Fruit fly (Drosophila melanogaster) whole organism, embryonic: ENCODE data around the gene Suv3.

ENCODE experiments used
- CG10543 ChIP-seq: fragments of 200-800 bp; sonication (Bioruptor generic); optimal IDR thresholded peaks from 3 replicates; lab custom pipeline; 2017; ENCODE audit warnings: missing biosample characterization, mild to moderate bottlenecking, missing genetic modification characterization, moderate library complexity
- CG11398 ChIP-seq: fragments of 200-800 bp; sonication (Bioruptor generic); optimal IDR thresholded peaks from 2 replicates; lab custom pipeline; 2016; ENCODE audit warnings: missing biosample characterization, missing genetic modification characterization
- CG1529 ChIP-seq: fragments of 200-800 bp; sonication (Bioruptor generic); optimal IDR thresholded peaks from 3 replicates; lab custom pipeline; 2018; ENCODE audit warnings: missing biosample characterization, missing genetic modification characterization
- CG16863 ChIP-seq: fragments of 200-800 bp; sonication (Bioruptor generic); optimal IDR thresholded peaks from 3 replicates; lab custom pipeline; 2016; ENCODE audit warnings: missing biosample characterization, missing genetic modification characterization
- CG17568 ChIP-seq: fragments of 200-800 bp; sonication (Bioruptor generic); optimal IDR thresholded peaks from 2 replicates; lab custom pipeline; 2018; ENCODE audit warnings: missing biosample characterization, mild to moderate bottlenecking, missing genetic modification characterization, moderate library complexity
- CG17829 ChIP-seq: fragments of 200-800 bp; optimal IDR thresholded peaks from 2 replicates; lab custom pipeline; 2019; ENCODE audit warnings: missing biosample characterization, mild to moderate bottlenecking, missing genetic modification characterization, moderate library complexity
- CG18619 ChIP-seq: fragments of 200-800 bp; sonication (Bioruptor generic); optimal IDR thresholded peaks from 3 replicates; lab custom pipeline; 2017; ENCODE audit warnings: missing biosample characterization, mild to moderate bottlenecking, missing genetic modification characterization
- CG18764 ChIP-seq: fragments of 200-800 bp; sonication (Bioruptor generic); optimal IDR thresholded peaks from 3 replicates; lab custom pipeline; 2016; ENCODE audit warnings: missing biosample characterization, missing genetic modification characterization
- CG2129 ChIP-seq: fragments of 200-800 bp; sonication (Bioruptor generic); IDR thresholded peaks from 2 replicates; pipeline ENCODE4 v1.3.6; 2022; ENCODE audit warnings: missing biosample characterization, missing genetic modification characterization; ENCODE audit not compliant: partially characterized antibody
- CG31441 ChIP-seq: fragments of 200-800 bp; sonication (Bioruptor generic); IDR thresholded peaks from 2 replicates; pipeline ENCODE4 v1.3.6; 2022; ENCODE audit warnings: missing biosample characterization, missing genetic modification characterization
- CG3163 ChIP-seq: fragments of 200-800 bp; sonication (Bioruptor generic); optimal IDR thresholded peaks from 3 replicates; lab custom pipeline; 2016; ENCODE audit warnings: missing biosample characterization, missing genetic modification characterization
- CG32767 ChIP-seq: fragments of 200-800 bp; sonication (Bioruptor generic); IDR thresholded peaks from 2 replicates; pipeline ENCODE4 v1.3.6; 2022; ENCODE audit warnings: missing biosample characterization, missing genetic modification characterization
- CG3995 ChIP-seq: fragments of 200-800 bp; sonication (Bioruptor generic); optimal IDR thresholded peaks from 3 replicates; lab custom pipeline; 2016; ENCODE audit warnings: missing biosample characterization, missing genetic modification characterization
- CG4282 ChIP-seq: fragments of 200-800 bp; sonication (Bioruptor generic); optimal IDR thresholded peaks from 2 replicates; lab custom pipeline; 2016; ENCODE audit warnings: missing biosample characterization, missing genetic modification characterization
- CG5180 ChIP-seq: fragments of 200-800 bp; sonication (Bioruptor generic); optimal IDR thresholded peaks from 3 replicates; lab custom pipeline; 2017; ENCODE audit warnings: missing biosample characterization, missing genetic modification characterization, mild to moderate bottlenecking, moderate library complexity, missing genetic modification reagents
- CG5953 ChIP-seq: fragments of 200-800 bp; sonication (Bioruptor generic); IDR thresholded peaks from 2 replicates; pipeline ENCODE4 v1.3.6; 2022; ENCODE audit warnings: missing biosample characterization, missing genetic modification characterization
- CG6791 ChIP-seq: fragments of 200-800 bp; sonication (Bioruptor generic); IDR thresholded peaks from 3 replicates; pipeline ENCODE4 v1.3.6; 2022; ENCODE audit warnings: missing biosample characterization, missing genetic modification characterization; ENCODE audit not compliant: partially characterized antibody
- CG7357 ChIP-seq: fragments of 200-800 bp; sonication (Bioruptor generic); IDR thresholded peaks from 3 replicates; pipeline ENCODE4 v1.3.6; 2022; ENCODE audit warnings: missing biosample characterization, missing genetic modification characterization
- CG9932 ChIP-seq: fragments of 200-800 bp; sonication (Bioruptor generic); IDR thresholded peaks from 2 replicates; pipeline ENCODE4 v1.3.6; 2022; ENCODE audit warnings: missing biosample characterization, missing genetic modification characterization
- GATAe ChIP-seq: fragments of 200-800 bp; sonication (Bioruptor generic); conservative IDR thresholded peaks from 2 replicates; pipeline ENCODE4 v1.3.6; 2022; ENCODE audit warnings: missing biosample characterization, missing genetic modification characterization
- Gsc ChIP-seq: fragments of 200-800 bp; sonication (Bioruptor generic); IDR thresholded peaks from 2 replicates; pipeline ENCODE4 v1.3.6; 2022; ENCODE audit warnings: missing biosample characterization, missing genetic modification characterization
- H2.0 ChIP-seq: fragments of 200-800 bp; sonication (Bioruptor generic); IDR thresholded peaks from 2 replicates; pipeline ENCODE4 v1.3.6; 2022; ENCODE audit warnings: missing biosample characterization, missing genetic modification characterization
- HLH4C ChIP-seq: fragments of 200-800 bp; sonication (Bioruptor generic); IDR thresholded peaks from 3 replicates; pipeline ENCODE4 v1.3.6; 2022; ENCODE audit warnings: missing biosample characterization, missing genetic modification characterization; ENCODE audit not compliant: partially characterized antibody
- HmgD ChIP-seq: fragments of 200-800 bp; sonication (Bioruptor generic); optimal IDR thresholded peaks from 3 replicates; lab custom pipeline; 2016; ENCODE audit warnings: missing biosample characterization, missing genetic modification characterization
- MESR4 ChIP-seq: fragments of 200-800 bp; sonication (Bioruptor generic); optimal IDR thresholded peaks from 2 replicates; lab custom pipeline; 2018; ENCODE audit warnings: missing biosample characterization, mild to moderate bottlenecking, missing genetic modification characterization, moderate library complexity
- Mad ChIP-seq: fragments of 200-800 bp; sonication (Bioruptor generic); optimal IDR thresholded peaks from 2 replicates; lab custom pipeline; 2016; ENCODE audit warnings: missing biosample characterization, missing genetic modification characterization
- Side ChIP-seq: fragments of 200-800 bp; sonication (Bioruptor generic); optimal IDR thresholded peaks from 2 replicates; lab custom pipeline; 2016; ENCODE audit warnings: missing biosample characterization, missing genetic modification characterization
- Sin3A ChIP-seq: fragments of >200 bp; optimal IDR thresholded peaks from 2 replicates; lab custom pipeline; 2018
- Ssrp ChIP-seq: fragments of 200-800 bp; sonication (Bioruptor generic); optimal IDR thresholded peaks from 2 replicates; lab custom pipeline; 2018; ENCODE audit warnings: missing biosample characterization, mild to moderate bottlenecking, missing genetic modification characterization, moderate library complexity
- Stat92E ChIP-seq, 3 experiments: fragments of >200 bp in 2 of 3; fragments of 200-800 bp in 1 of 3; sonication (Bioruptor generic) in 1 of 3; optimal IDR thresholded peaks; 2 replicates each; lab custom pipeline; 2017 to 2019; ENCODE audit warnings: missing biosample characterization in 3 of 3, missing genetic modification characterization in 3 of 3, mild to moderate bottlenecking in 1 of 3, moderate library complexity in 1 of 3
- Trl ChIP-seq, 3 experiments: fragments of >200 bp in 2 of 3; fragments of 200-800 bp in 1 of 3; sonication (Bioruptor generic) in 1 of 3; optimal IDR thresholded peaks; 2 replicates in 1 of 3; 3 replicates in 2 of 3; lab custom pipeline; 2016 to 2017; ENCODE audit warnings: missing biosample characterization in 1 of 3, missing genetic modification characterization in 1 of 3
- Xbp1 ChIP-seq: fragments of 200-800 bp; sonication (Bioruptor generic); optimal IDR thresholded peaks from 3 replicates; lab custom pipeline; 2016; ENCODE audit warnings: missing biosample characterization, mild to moderate bottlenecking, missing genetic modification characterization
- ap ChIP-seq: fragments of 200-800 bp; sonication (Bioruptor generic); IDR thresholded peaks from 2 replicates; pipeline ENCODE4 v1.3.6; 2022; ENCODE audit warnings: missing biosample characterization, missing genetic modification characterization
- cad ChIP-seq: fragments of >200 bp; optimal IDR thresholded peaks from 2 replicates; lab custom pipeline; 2017; ENCODE audit warnings: missing biosample characterization, missing genetic modification characterization
- chn ChIP-seq: fragments of 200-800 bp; sonication (Bioruptor generic); optimal IDR thresholded peaks from 2 replicates; lab custom pipeline; 2016; ENCODE audit warnings: missing biosample characterization, missing genetic modification characterization
- ci ChIP-seq: fragments of 200-800 bp; sonication (Bioruptor generic); IDR thresholded peaks from 3 replicates; pipeline ENCODE4 v1.3.6; 2022; ENCODE audit warnings: missing biosample characterization, missing genetic modification characterization
- dmrt11E ChIP-seq: fragments of 200-800 bp; sonication (Bioruptor generic); optimal IDR thresholded peaks from 3 replicates; lab custom pipeline; 2018; ENCODE audit warnings: missing biosample characterization, mild to moderate bottlenecking, missing genetic modification characterization, moderate library complexity
- dmrt99B ChIP-seq: fragments of 200-800 bp; sonication (Bioruptor generic); optimal IDR thresholded peaks from 2 replicates; lab custom pipeline; 2018; ENCODE audit warnings: missing biosample characterization, mild to moderate bottlenecking, missing genetic modification characterization, moderate library complexity
- dysf ChIP-seq: fragments of 200-800 bp; sonication (Bioruptor generic); IDR thresholded peaks from 3 replicates; pipeline ENCODE4 v1.3.6; 2022; ENCODE audit warnings: missing biosample characterization, missing genetic modification characterization
- gcm ChIP-seq: fragments of 200-800 bp; sonication (Bioruptor generic); optimal IDR thresholded peaks from 2 replicates; lab custom pipeline; 2019; ENCODE audit warnings: missing biosample characterization, mild to moderate bottlenecking, missing genetic modification characterization, moderate library complexity
- hbn ChIP-seq: fragments of 200-800 bp; sonication (Bioruptor generic); IDR thresholded peaks from 2 replicates; pipeline ENCODE4 v1.3.6; 2022; ENCODE audit warnings: missing biosample characterization, missing genetic modification characterization; ENCODE audit not compliant: partially characterized antibody
- ind ChIP-seq: fragments of 200-800 bp; sonication (Bioruptor generic); optimal IDR thresholded peaks from 3 replicates; lab custom pipeline; 2016; ENCODE audit warnings: missing biosample characterization, missing genetic modification characterization
- lbe ChIP-seq: fragments of 200-800 bp; sonication (Bioruptor generic); optimal IDR thresholded peaks from 2 replicates; lab custom pipeline; 2016; ENCODE audit warnings: missing biosample characterization, mild to moderate bottlenecking, missing genetic modification characterization
- oc ChIP-seq: fragments of 200-800 bp; sonication (Bioruptor generic); optimal IDR thresholded peaks from 2 replicates; lab custom pipeline; 2018; ENCODE audit warnings: missing biosample characterization, mild to moderate bottlenecking, missing genetic modification characterization, moderate library complexity
- onecut ChIP-seq: fragments of 200-800 bp; sonication (Bioruptor generic); IDR thresholded peaks from 2 replicates; pipeline ENCODE4 v1.3.6; 2022; ENCODE audit warnings: missing biosample characterization, missing genetic modification characterization
- pnt ChIP-seq: fragments of 200-800 bp; sonication (Bioruptor generic); optimal IDR thresholded peaks from 3 replicates; lab custom pipeline; 2016; ENCODE audit warnings: missing biosample characterization, missing genetic modification characterization
- row ChIP-seq: fragments of 200-800 bp; sonication (Bioruptor generic); IDR thresholded peaks from 3 replicates; pipeline ENCODE4 v1.3.6; 2022; ENCODE audit warnings: missing biosample characterization, missing genetic modification characterization
- schlank ChIP-seq: fragments of 200-800 bp; sonication (Bioruptor generic); optimal IDR thresholded peaks from 2 replicates; lab custom pipeline; 2018; ENCODE audit warnings: missing biosample characterization, mild to moderate bottlenecking, missing genetic modification characterization
- slbo ChIP-seq: fragments of 200-800 bp; sonication (Bioruptor generic); IDR thresholded peaks from 2 replicates; pipeline ENCODE4 v1.3.6; 2022; ENCODE audit warnings: missing biosample characterization, missing genetic modification characterization
- sna ChIP-seq: fragments of 200-800 bp; sonication (Bioruptor generic); IDR thresholded peaks from 2 replicates; pipeline ENCODE4 v1.3.6; 2022; ENCODE audit warnings: missing biosample characterization, missing genetic modification characterization; ENCODE audit not compliant: partially characterized antibody

Gene Suv3

dm6 chr3R:4319507-4320138 is 8.3 kb downstream of the Suv3 start, which contains the start of gene CG9795 (continued):
- TF ChIP-seq Stat92E (GFP tag; optimal IDR thresholded peaks at IDR 0.05; lab: Kevin White, UChicago) (peak in 1 of 3 experiments; percentile 61), CG1529 (GFP tag; lab: Kevin White, UChicago) (no peak), ci (GFP tag; lab: Robert Waterston, UW) (no peak; the same call in 2 of the 3 replicates), GATAe (GFP tag; lab: Robert Waterston, UW) (no peak), CG3995 (peak; percentile 85), pnt (GFP tag; lab: Kevin White, UChicago) (no peak), Ssrp (tag; lab: Kevin White, UChicago) (no peak), Mad (GFP tag; lab: Kevin White, UChicago) (peak; percentile 24), hbn (GFP tag; lab: Robert Waterston, UW) (peak; percentile 79), Xbp1 (GFP tag; lab: Kevin White, UChicago) (peak; percentile 16), CG17568 (GFP tag; lab: Kevin White, UChicago) (no peak), Side (GFP tag; lab: Kevin White, UChicago) (peak; percentile 33), HmgD (GFP tag; lab: Kevin White, UChicago) (peak; percentile 30), CG9932 (no peak), CG5953 (GFP tag; lab: Robert Waterston, UW) (no peak), Trl (optimal IDR thresholded peaks at IDR 0.05; lab: Kevin White, UChicago) (no peak), Trl (GFP tag; optimal IDR thresholded peaks at IDR 0.05; lab: Kevin White, UChicago) (peak; percentile 27), CG18619 (GFP tag; lab: Kevin White, UChicago) (no peak), CG32767 (peak; percentile 53; the same call in 1 of the 2 replicates), ap (GFP tag; lab: Robert Waterston, UW) (no peak), CG17829 (tag; lab: Kevin White, UChicago) (peak; percentile 30), gcm (no peak), CG7357 (GFP tag; lab: Robert Waterston, UW) (no peak), CG18764 (GFP tag; lab: Kevin White, UChicago) (peak; percentile 3), CG10543 (peak; percentile 28), slbo (peak; percentile 50; the same call in 1 of the 2 replicates), ind (GFP tag; lab: Kevin White, UChicago) (no peak), dmrt99B (tag; lab: Kevin White, UChicago) (no peak), CG6791 (GFP tag; lab: Robert Waterston, UW) (peak; percentile 97), CG3163 (GFP tag; lab: Kevin White, UChicago) (peak; percentile 18), dysf (GFP tag; lab: Robert Waterston, UW) (no peak; the same call in 2 of the 3 replicates), dmrt11E (tag; lab: Kevin White, UChicago) (no peak), lbe (GFP tag; lab: Kevin White, UChicago) (no peak), CG2129 (GFP tag; lab: Robert Waterston, UW) (peak; percentile 49), CG31441 (GFP tag; lab: Robert Waterston, UW) (no peak), schlank (tag; lab: Kevin White, UChicago) (peak; percentile 39), cad (GFP tag; lab: Kevin White, UChicago) (no peak), CG11398 (GFP tag; lab: Kevin White, UChicago) (no peak), CG5180 (GFP tag; lab: Kevin White, UChicago) (no peak), H2.0 (GFP tag; lab: Robert Waterston, UW) (peak; percentile 12; the same call in 1 of the 2 replicates), onecut (no peak), CG16863 (peak; percentile 21), CG4282 (GFP tag; lab: Kevin White, UChicago) (peak; percentile 51), MESR4 (GFP tag; lab: Kevin White, UChicago) (peak; percentile 93), oc (peak; percentile 7), row (peak; percentile 57), chn (GFP tag; lab: Kevin White, UChicago) (no peak), HLH4C (GFP tag; lab: Robert Waterston, UW) (peak; percentile 97), sna (peak; percentile 89), Sin3A (lab: Kevin White, UChicago) (peak; percentile 20), Gsc (GFP tag; lab: Robert Waterston, UW) (no peak)
